Worm (Caenorhabditis elegans) whole organism, L3 larva: ENCODE measurements around the gene F16G10.1.

Source experiments
- ceh-28 ChIP-seq: fragments of 150-350 bp; optimal IDR thresholded peaks from 2 replicates; lab custom pipeline; 2014; ENCODE audit warnings: missing biosample characterization, missing genetic modification reagents, missing genetic modification characterization
- ceh-82 ChIP-seq: fragments of 150-350 bp; optimal IDR thresholded peaks from 2 replicates; lab custom pipeline; 2014; ENCODE audit warnings: missing biosample characterization, missing genetic modification characterization
- mml-1 ChIP-seq: fragments of 150-350 bp; sonication (generic microtip); optimal IDR thresholded peaks from 3 replicates; lab custom pipeline; 2014; ENCODE audit warnings: missing biosample characterization, missing genetic modification characterization
- sea-2 ChIP-seq: fragments of 150-350 bp; sonication (generic microtip); optimal IDR thresholded peaks from 4 replicates; lab custom pipeline; 2014; ENCODE audit warnings: missing biosample characterization, missing genetic modification reagents, missing genetic modification characterization
- unc-39 ChIP-seq: sonication (generic microtip); optimal IDR thresholded peaks from 4 replicates; lab custom pipeline; 2017; ENCODE audit warnings: missing biosample characterization, missing genetic modification characterization
- ztf-11 ChIP-seq: fragments of 150-350 bp; optimal IDR thresholded peaks from 2 replicates; lab custom pipeline; 2014; ENCODE audit warnings: missing biosample characterization, missing genetic modification characterization

- TF ChIP-seq mml-1 (tag; lab: Kevin White, UChicago), result no peak
- TF ChIP-seq sea-2 (GFP tag; lab: Kevin White, UChicago), result no peak
- no peak for TF ChIP-seq ceh-82 (tag; lab: Kevin White, UChicago)
- TF ChIP-seq ztf-11 (tag; lab: Kevin White, UChicago), result no peak
- TF ChIP-seq ceh-28 (tag; lab: Kevin White, UChicago), result no peak
- no peak for TF ChIP-seq unc-39 (tag; lab: Kevin White, UChicago)
Measured at ce11 chrII:2446727-2447126, 42.6 kb downstream of the F16G10.1 start.
